Fruit fly (Drosophila melanogaster) whole organism, wandering third instar larva: ENCODE data around the gene ro.
A peak's percentile ranks its signal among the peaks of the same experiment; 100 is the strongest.

Experiments used
- Abd-B ChIP-seq: fragments of >200 bp; optimal IDR thresholded peaks from 2 replicates; lab custom pipeline; 2017; ENCODE audit warnings: missing biosample characterization, missing genetic modification characterization
- CG32264 ChIP-seq: fragments of 200-800 bp; sonication (Bioruptor generic); optimal IDR thresholded peaks from 2 replicates; lab custom pipeline; 2016; ENCODE audit warnings: missing biosample characterization, missing genetic modification characterization
- Dif ChIP-seq: fragments of 200-275, 200-300 bp; sonication (Bioruptor generic); optimal IDR thresholded peaks from 2 replicates; lab custom pipeline; 2018; ENCODE audit warnings: missing biosample characterization, missing genetic modification characterization; ENCODE audit not compliant: partially characterized antibody
- GATAd ChIP-seq: sonication (Bioruptor generic); optimal IDR thresholded peaks from 2 replicates; lab custom pipeline; 2016; ENCODE audit warnings: missing biosample characterization, missing genetic modification characterization
- HLH106 ChIP-seq: fragments of 200-800 bp; optimal IDR thresholded peaks from 3 replicates; lab custom pipeline; 2019; ENCODE audit warnings: missing biosample characterization, mild to moderate bottlenecking, missing genetic modification characterization, moderate library complexity
- Hnf4 ChIP-seq: fragments of 200-800 bp; sonication (Bioruptor generic); optimal IDR thresholded peaks from 2 replicates; lab custom pipeline; 2016; ENCODE audit warnings: missing biosample characterization, mild to moderate bottlenecking, missing genetic modification characterization
- Hr78 ChIP-seq: fragments of >200 bp; optimal IDR thresholded peaks from 2 replicates; lab custom pipeline; 2017; ENCODE audit warnings: missing biosample characterization, missing genetic modification characterization
- Hr83 ChIP-seq: fragments of 200-300 bp; sonication (Bioruptor generic); optimal IDR thresholded peaks from 2 replicates; lab custom pipeline; 2016; ENCODE audit warnings: missing biosample characterization, mild to moderate bottlenecking, missing genetic modification characterization, moderate library complexity; ENCODE audit not compliant: poor library complexity, severe bottlenecking
- Jra ChIP-seq: sonication (Bioruptor generic); optimal IDR thresholded peaks from 2 replicates; lab custom pipeline; 2016; ENCODE audit warnings: missing biosample characterization, missing genetic modification characterization
- Mio ChIP-seq: sonication (Bioruptor generic); optimal IDR thresholded peaks from 2 replicates; lab custom pipeline; 2016; ENCODE audit warnings: missing biosample characterization, missing genetic modification characterization
- Myc ChIP-seq: fragments of >200 bp; optimal IDR thresholded peaks from 2 replicates; lab custom pipeline; 2017
- N ChIP-seq: fragments of >200 bp; optimal IDR thresholded peaks from 2 replicates; lab custom pipeline; 2018; ENCODE audit warnings: missing biosample characterization, missing external identifiers, missing genetic modification characterization
- OdsH ChIP-seq: fragments of 200-800 bp; sonication (Bioruptor generic); optimal IDR thresholded peaks from 2 replicates; lab custom pipeline; 2016; ENCODE audit warnings: missing biosample characterization, mild to moderate bottlenecking, missing genetic modification characterization
- Rel ChIP-seq, 2 experiments: fragments of 200-800 bp; sonication (Bioruptor generic) in 1 of 2; optimal IDR thresholded peaks; 2 replicates in 1 of 2; 3 replicates in 1 of 2; lab custom pipeline; 2016 to 2019; ENCODE audit warnings: mild to moderate bottlenecking in 2 of 2, missing biosample characterization in 2 of 2, missing genetic modification characterization in 2 of 2, moderate library complexity in 1 of 2
- Sp1 ChIP-seq: fragments of 200-800 bp; sonication (Bioruptor generic); optimal IDR thresholded peaks from 3 replicates; lab custom pipeline; 2019; ENCODE audit warnings: missing biosample characterization, mild to moderate bottlenecking, missing genetic modification characterization, moderate library complexity
- Vsx2 ChIP-seq: fragments of 200-300, 225-300 bp; sonication (Bioruptor generic); optimal IDR thresholded peaks from 2 replicates; lab custom pipeline; 2018; ENCODE audit warnings: missing biosample characterization, missing genetic modification characterization; ENCODE audit not compliant: partially characterized antibody
- br ChIP-seq: fragments of 200-800 bp; sonication (Bioruptor generic); optimal IDR thresholded peaks from 2 replicates; lab custom pipeline; 2016; ENCODE audit warnings: missing biosample characterization, missing genetic modification characterization
- brk ChIP-seq: fragments of 200-800 bp; sonication (Bioruptor generic); optimal IDR thresholded peaks from 2 replicates; lab custom pipeline; 2016; ENCODE audit warnings: missing biosample characterization, mild to moderate bottlenecking, missing genetic modification characterization
- dl ChIP-seq, 2 experiments: fragments of 175-275, 200-275 bp in 1 of 2; fragments of 200-275 bp in 1 of 2; sonication (Bioruptor generic); optimal IDR thresholded peaks; lab custom pipeline; 2018; ENCODE audit warnings: mild to moderate bottlenecking in 2 of 2, missing biosample characterization in 2 of 2, missing genetic modification characterization in 2 of 2, moderate library complexity in 2 of 2; ENCODE audit not compliant: partially characterized antibody in 2 of 2, insufficient read depth in 1 of 2
- dmrt93B ChIP-seq: fragments of 200-800 bp; sonication (Bioruptor generic); optimal IDR thresholded peaks from 2 replicates; lab custom pipeline; 2018; ENCODE audit warnings: missing biosample characterization, mild to moderate bottlenecking, missing genetic modification characterization
- dsf ChIP-seq: sonication (Bioruptor generic); optimal IDR thresholded peaks from 2 replicates; lab custom pipeline; 2016; ENCODE audit warnings: missing biosample characterization, missing genetic modification characterization, borderline replicate concordance
- ey ChIP-seq: fragments of 200-800 bp; sonication (Bioruptor generic); optimal IDR thresholded peaks from 2 replicates; lab custom pipeline; 2016; ENCODE audit warnings: missing biosample characterization, missing genetic modification characterization
- foxo ChIP-seq, 2 experiments: fragments of 200-800 bp; sonication (Bioruptor generic); optimal IDR thresholded peaks; 2 replicates in 1 of 2; 3 replicates in 1 of 2; lab custom pipeline; 2016 to 2017; ENCODE audit warnings: missing biosample characterization in 2 of 2, missing genetic modification characterization in 2 of 2
- fru ChIP-seq: fragments of 200-800 bp; sonication (Bioruptor generic); optimal IDR thresholded peaks from 3 replicates; lab custom pipeline; 2016; ENCODE audit warnings: missing biosample characterization, mild to moderate bottlenecking, missing genetic modification characterization
- h ChIP-seq: fragments of 200-800 bp; sonication (Bioruptor generic); optimal IDR thresholded peaks from 3 replicates; lab custom pipeline; 2016; ENCODE audit warnings: missing biosample characterization, mild to moderate bottlenecking, missing genetic modification characterization
- jim ChIP-seq: fragments of 175-275, 200-325 bp; sonication (Bioruptor generic); optimal IDR thresholded peaks from 2 replicates; lab custom pipeline; 2016; ENCODE audit warnings: missing biosample characterization, mild to moderate bottlenecking, missing genetic modification characterization
- lola ChIP-seq: fragments of >200 bp; optimal IDR thresholded peaks from 2 replicates; lab custom pipeline; 2017; ENCODE audit warnings: missing biosample characterization, missing genetic modification characterization
- pan ChIP-seq: fragments of >200 bp; optimal IDR thresholded peaks from 2 replicates; lab custom pipeline; 2017
- psq ChIP-seq: fragments of 200-800 bp; sonication (Bioruptor generic); optimal IDR thresholded peaks from 3 replicates; lab custom pipeline; 2017; ENCODE audit warnings: missing biosample characterization, mild to moderate bottlenecking, missing genetic modification characterization, moderate library complexity
- rgr ChIP-seq: fragments of 200-800 bp; sonication (Bioruptor generic); optimal IDR thresholded peaks from 3 replicates; lab custom pipeline; 2016; ENCODE audit warnings: missing biosample characterization, mild to moderate bottlenecking, missing genetic modification characterization
- sage ChIP-seq: fragments of 200-800 bp; sonication (Bioruptor generic); optimal IDR thresholded peaks from 2 replicates; lab custom pipeline; 2016; ENCODE audit warnings: missing biosample characterization, mild to moderate bottlenecking, missing genetic modification characterization
- tai ChIP-seq: sonication (Bioruptor generic); optimal IDR thresholded peaks from 2 replicates; lab custom pipeline; 2016; ENCODE audit warnings: missing biosample characterization, missing genetic modification characterization
- usp ChIP-seq: fragments of >200 bp; optimal IDR thresholded peaks from 2 replicates; lab custom pipeline; 2017; ENCODE audit warnings: missing biosample characterization, missing genetic modification characterization
- woc ChIP-seq: sonication (Bioruptor generic); optimal IDR thresholded peaks from 2 replicates; lab custom pipeline; 2016; ENCODE audit warnings: missing biosample characterization, mild to moderate bottlenecking, missing genetic modification characterization

Gene ro

dm6 chr3R:26892764-26893163 lies 11.8 kb upstream of the ro start:
- TF ChIP-seq sage (GFP tag; lab: Kevin White, UChicago) (no peak), Sp1 (GFP tag; lab: Kevin White, UChicago) (no peak), rgr (GFP tag; lab: Kevin White, UChicago) (peak; percentile 26), N (no peak), Rel (GFP tag; optimal IDR thresholded peaks at IDR 0.05; lab: Kevin White, UChicago) (no peak), Rel (tag; optimal IDR thresholded peaks at IDR 0.05; lab: Kevin White, UChicago) (no peak), dmrt93B (GFP tag; lab: Kevin White, UChicago) (no peak), brk (GFP tag; lab: Kevin White, UChicago) (no peak), woc (GFP tag; lab: Kevin White, UChicago) (peak; percentile 27), Abd-B (GFP tag; lab: Kevin White, UChicago) (no peak), HLH106 (tag; lab: Kevin White, UChicago) (no peak), Hr78 (GFP tag; lab: Kevin White, UChicago) (no peak), jim (GFP tag; lab: Kevin White, UChicago) (no peak), fru (GFP tag; lab: Kevin White, UChicago) (peak; percentile 7), OdsH (GFP tag; lab: Kevin White, UChicago) (peak; percentile 36), br (GFP tag; lab: Kevin White, UChicago) (peak; percentile 52), foxo (GFP tag; optimal IDR thresholded peaks at IDR 0.05; lab: Kevin White, UChicago) (peak in 1 of 2 experiments; percentile 51), psq (GFP tag; lab: Kevin White, UChicago) (peak; percentile 27), ey (GFP tag; lab: Kevin White, UChicago) (peak; percentile 59), Jra (GFP tag; lab: Kevin White, UChicago) (no peak), Hnf4 (GFP tag; lab: Kevin White, UChicago) (peak; percentile 33), pan (no peak)

- no peak for TF ChIP-seq dmrt93B (GFP tag; lab: Kevin White, UChicago)
- TF ChIP-seq usp (GFP tag; lab: Kevin White, UChicago) = no peak
- no peak for TF ChIP-seq Dif (GFP tag; lab: Kevin White, UChicago)
- no peak for TF ChIP-seq lola (GFP tag; lab: Kevin White, UChicago)
- no peak for TF ChIP-seq dl (GFP tag; optimal IDR thresholded peaks at IDR 0.05; lab: Kevin White, UChicago; ENCODE audit: insufficient read depth in 1 of 2, partially characterized antibody in 2 of 2)
- no peak for TF ChIP-seq Mio
- TF ChIP-seq h (GFP tag; lab: Kevin White, UChicago) = no peak
- TF ChIP-seq GATAd (GFP tag; lab: Kevin White, UChicago) = no peak
- no peak for TF ChIP-seq rgr (GFP tag; lab: Kevin White, UChicago)
- no peak for TF ChIP-seq sage (GFP tag; lab: Kevin White, UChicago)
Observed at dm6 chr3R:26890499-26890898, 9.5 kb upstream of the ro start.

dm6 chr3R:26890088-26890487 lies 9.1 kb upstream of the ro start:
- TF ChIP-seq tai (GFP tag; lab: Kevin White, UChicago) (no peak), ey (GFP tag; lab: Kevin White, UChicago) (no peak), OdsH (GFP tag; lab: Kevin White, UChicago) (no peak), Mio (no peak), Dif (GFP tag; lab: Kevin White, UChicago) (no peak), GATAd (GFP tag; lab: Kevin White, UChicago) (no peak), Myc (lab: Kevin White, UChicago) (no peak), CG32264 (no peak), dsf (GFP tag; lab: Kevin White, UChicago) (no peak), woc (GFP tag; lab: Kevin White, UChicago) (no peak)

- TF ChIP-seq Hnf4 (GFP tag; lab: Kevin White, UChicago) (peak; percentile 44), sage (GFP tag; lab: Kevin White, UChicago) (no peak), dsf (GFP tag; lab: Kevin White, UChicago) (no peak), OdsH (GFP tag; lab: Kevin White, UChicago) (peak; percentile 58), CG32264 (peak; percentile 13), Rel (GFP tag; optimal IDR thresholded peaks at IDR 0.05; lab: Kevin White, UChicago) (no peak), Rel (tag; optimal IDR thresholded peaks at IDR 0.05; lab: Kevin White, UChicago) (peak; percentile 6), fru (GFP tag; lab: Kevin White, UChicago) (peak; percentile 64), Vsx2 (no peak), br (GFP tag; lab: Kevin White, UChicago) (peak; percentile 62), psq (GFP tag; lab: Kevin White, UChicago) (peak; percentile 46), foxo (GFP tag; optimal IDR thresholded peaks at IDR 0.05; lab: Kevin White, UChicago) (peak in 1 of 2 experiments; percentile 56), h (GFP tag; lab: Kevin White, UChicago) (peak; percentile 72), HLH106 (tag; lab: Kevin White, UChicago) (peak; percentile 66), N (no peak), rgr (GFP tag; lab: Kevin White, UChicago) (peak; percentile 59), woc (GFP tag; lab: Kevin White, UChicago) (peak; percentile 3), Hr83 (GFP tag; lab: Kevin White, UChicago) (no peak), ey (GFP tag; lab: Kevin White, UChicago) (peak; percentile 60), Sp1 (GFP tag; lab: Kevin White, UChicago) (peak; percentile 33)
Observed at dm6 chr3R:26888086-26888724, 7.2 kb upstream of the ro start.
